Worm (Caenorhabditis elegans): ENCODE results near the gene F02A9.1.

The F02A9.1 gene

DNA sequence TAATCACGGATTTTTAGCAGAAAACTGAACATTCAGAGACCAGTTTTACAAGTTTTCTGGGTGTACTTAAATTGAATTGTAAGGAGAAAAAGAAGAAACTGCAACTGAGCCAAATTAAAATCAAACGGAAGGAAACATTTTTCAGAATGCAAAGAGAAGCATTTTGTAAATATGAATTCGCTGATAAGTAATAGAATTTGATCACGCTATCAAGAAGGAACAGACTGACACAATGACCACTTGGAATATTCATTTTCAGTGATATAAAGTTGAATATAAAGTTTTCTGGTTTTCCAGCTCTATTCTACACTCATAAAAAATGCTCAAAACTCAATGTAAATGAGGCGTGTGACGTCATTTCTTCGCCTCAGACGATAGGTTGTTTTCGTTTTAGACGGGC, 43.5 kb downstream of the F02A9.1 start:
- no peak for TF ChIP-seq daf-12 (tag; optimal IDR thresholded peaks at IDR 0.05)
- TF ChIP-seq dmd-6 (GFP tag; IDR thresholded peaks at IDR 0.05), result 0 out of 2 replicates have a peak, but pooled peaks have one; percentile 27

DNA sequence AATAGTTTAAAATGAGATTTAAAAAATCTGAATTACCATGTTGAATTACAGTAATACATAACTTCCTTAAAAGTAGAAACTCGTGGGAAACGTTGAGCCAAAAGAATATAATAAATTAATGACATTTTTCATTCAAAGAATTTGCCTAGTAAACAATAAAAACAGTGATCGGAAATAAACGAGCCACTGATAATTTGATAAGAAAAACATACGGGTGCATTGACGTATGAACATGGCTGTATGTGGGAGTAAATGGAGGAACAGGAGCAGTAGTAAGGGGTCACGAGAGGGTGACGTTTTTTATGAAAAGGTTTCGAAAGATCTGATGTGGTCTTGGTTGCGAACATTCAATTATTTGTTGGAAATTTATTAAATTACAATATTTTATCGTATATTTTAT, 46.8 kb downstream of the F02A9.1 start:
- TF ChIP-seq daf-16 (GFP tag; optimal IDR thresholded peaks at IDR 0.05) (no peak), daf-16 (tag; optimal IDR thresholded peaks at IDR 0.05) (peak; percentile 61), pha-4 (GFP tag; IDR thresholded peaks at IDR 0.05) (no peak), pha-4 (tag; optimal IDR thresholded peaks at IDR 0.05) (no peak), nhr-25 (tag; optimal IDR thresholded peaks at IDR 0.05; ENCODE audit: borderline replicate concordance, insufficient read depth) (no peak), nhr-77 (tag; optimal IDR thresholded peaks at IDR 0.05) (peak; percentile 16), nhr-28 (tag; optimal IDR thresholded peaks at IDR 0.05) (peak; percentile 13), dve-1 (tag; optimal IDR thresholded peaks at IDR 0.05; ENCODE audit: insufficient read depth) (peak; percentile 15), ceh-44 (GFP tag; IDR thresholded peaks at IDR 0.05) (no peak), nhr-102 (tag; optimal IDR thresholded peaks at IDR 0.05) (no peak), pqm-1 (tag; optimal IDR thresholded peaks at IDR 0.05) (peak; percentile 54), skn-1 (tag; optimal IDR thresholded peaks at IDR 0.05) (no peak), hif-1 (tag; optimal IDR thresholded peaks at IDR 0.05) (no peak), daf-8 (GFP tag; IDR thresholded peaks at IDR 0.05) (no peak), unc-130 (GFP tag; optimal IDR thresholded peaks at IDR 0.05) (no peak), nhr-237 (tag; optimal IDR thresholded peaks at IDR 0.05) (no peak), dpl-1 (GFP tag; optimal IDR thresholded peaks at IDR 0.05) (no peak), dmd-8 (GFP tag; IDR thresholded peaks at IDR 0.05) (no peak), hlh-30 (tag; optimal IDR thresholded peaks at IDR 0.05; ENCODE audit: insufficient read depth) (peak; percentile 10), hlh-11 (tag; optimal IDR thresholded peaks at IDR 0.05) (no peak)

DNA sequence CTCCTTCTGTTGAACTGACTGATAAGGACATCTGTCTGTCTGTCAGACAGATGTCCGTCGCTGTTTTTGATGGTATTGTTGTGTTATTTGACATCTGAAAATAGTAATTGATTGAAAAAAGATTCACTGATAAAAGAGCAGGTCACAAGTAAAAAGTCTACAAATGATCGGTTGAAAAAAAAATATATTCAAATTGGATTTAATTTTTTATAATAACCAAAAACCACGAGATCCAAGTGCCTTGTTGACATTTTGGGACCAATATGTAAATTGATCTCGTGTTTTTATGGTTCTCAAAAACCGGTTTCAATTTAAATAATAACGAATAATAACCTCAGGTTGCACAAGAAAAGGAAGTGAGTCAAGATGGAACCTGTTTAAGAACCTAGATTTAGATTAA, 50.7 kb downstream of the F02A9.1 start, which contains the start of gene F59B2.13:
TSS of gene F59B2.13 (minus strand) at position 101 of the 400 bp plus-strand sequence.
- TF ChIP-seq nhr-10 (tag; optimal IDR thresholded peaks at IDR 0.05) (no peak), pqm-1 (tag; optimal IDR thresholded peaks at IDR 0.05) (no peak), lin-13 (GFP tag; optimal IDR thresholded peaks at IDR 0.05) (no peak), T20F7.1 (GFP tag; optimal IDR thresholded peaks at IDR 0.05) (no peak), unc-39 (tag; optimal IDR thresholded peaks at IDR 0.05) (no peak), lin-39 (tag; optimal IDR thresholded peaks at IDR 0.05) (no peak), dve-1 (tag; optimal IDR thresholded peaks at IDR 0.05; ENCODE audit: insufficient read depth) (no peak), nhr-25 (tag; optimal IDR thresholded peaks at IDR 0.05; ENCODE audit: borderline replicate concordance, insufficient read depth) (no peak), php-3 (GFP tag; IDR thresholded peaks at IDR 0.05) (no peak)
